Fruit fly (Drosophila melanogaster): ENCODE measurements around the gene Or67a.

The Or67a gene

dm6 chr3L:9528835-9529234 is at the start of gene Or67a:
Gene Or67a, plus strand, starts transcription at chr3L:9529067.
- TF ChIP-seq Sin3A (optimal IDR thresholded peaks at IDR 0.05) (no peak), psq (optimal IDR thresholded peaks at IDR 0.05) (no peak), h (optimal IDR thresholded peaks at IDR 0.05) (no peak), insv (optimal IDR thresholded peaks at IDR 0.05) (no peak), Myc (optimal IDR thresholded peaks at IDR 0.05) (no peak), ttk (optimal IDR thresholded peaks at IDR 0.05) (no peak)

dm6 chr3L:9487586-9487985 is 41.3 kb upstream of the Or67a start, which contains the start of gene pall:
Gene pall, minus strand, starts transcription at chr3L:9487790.
- TF ChIP-seq psq (optimal IDR thresholded peaks at IDR 0.05) (no peak), h (optimal IDR thresholded peaks at IDR 0.05) (no peak), Sin3A (optimal IDR thresholded peaks at IDR 0.05) (no peak), Myc (optimal IDR thresholded peaks at IDR 0.05) (no peak), insv (optimal IDR thresholded peaks at IDR 0.05) (no peak), ttk (optimal IDR thresholded peaks at IDR 0.05) (no peak)

- TF ChIP-seq insv (optimal IDR thresholded peaks at IDR 0.05) (no peak), ttk (optimal IDR thresholded peaks at IDR 0.05) (no peak), Sin3A (optimal IDR thresholded peaks at IDR 0.05) (no peak)
Measured at dm6 chr3L:9489133-9489532, 39.7 kb upstream of the Or67a start, which contains the start of gene CG32036. Gene CG32036, minus strand, starts transcription at chr3L:9489233.

dm6 chr3L:9489627-9490026 is 39.2 kb upstream of the Or67a start:
- no peak for TF ChIP-seq h (optimal IDR thresholded peaks at IDR 0.05)
- no peak for TF ChIP-seq psq (optimal IDR thresholded peaks at IDR 0.05)
- TF ChIP-seq ttk (optimal IDR thresholded peaks at IDR 0.05) = no peak
- no peak for TF ChIP-seq Sin3A (optimal IDR thresholded peaks at IDR 0.05)
- TF ChIP-seq insv (optimal IDR thresholded peaks at IDR 0.05) = no peak
- no peak for TF ChIP-seq Myc (optimal IDR thresholded peaks at IDR 0.05)

dm6 chr3L:9490432-9490831 is 38.4 kb upstream of the Or67a start:
- no peak for TF ChIP-seq insv (optimal IDR thresholded peaks at IDR 0.05)
- no peak for TF ChIP-seq h (optimal IDR thresholded peaks at IDR 0.05)
- TF ChIP-seq ttk (optimal IDR thresholded peaks at IDR 0.05) = no peak
- no peak for TF ChIP-seq psq (optimal IDR thresholded peaks at IDR 0.05)
- no peak for TF ChIP-seq Sin3A (optimal IDR thresholded peaks at IDR 0.05)
- TF ChIP-seq Myc (optimal IDR thresholded peaks at IDR 0.05) = no peak

dm6 chr3L:9491331-9491730 is 37.5 kb upstream of the Or67a start:
- TF ChIP-seq psq (optimal IDR thresholded peaks at IDR 0.05) = no peak
- TF ChIP-seq Sin3A (optimal IDR thresholded peaks at IDR 0.05) = no peak
- TF ChIP-seq h (optimal IDR thresholded peaks at IDR 0.05) = no peak
- no peak for TF ChIP-seq insv (optimal IDR thresholded peaks at IDR 0.05)
- no peak for TF ChIP-seq ttk (optimal IDR thresholded peaks at IDR 0.05)
- no peak for TF ChIP-seq Myc (optimal IDR thresholded peaks at IDR 0.05)

- no peak for TF ChIP-seq Myc (optimal IDR thresholded peaks at IDR 0.05)
- TF ChIP-seq ttk (optimal IDR thresholded peaks at IDR 0.05) = no peak
- TF ChIP-seq Sin3A (optimal IDR thresholded peaks at IDR 0.05) = no peak
- TF ChIP-seq insv (optimal IDR thresholded peaks at IDR 0.05) = no peak
- TF ChIP-seq h (optimal IDR thresholded peaks at IDR 0.05) = no peak
- TF ChIP-seq psq (optimal IDR thresholded peaks at IDR 0.05) = no peak
Measured at dm6 chr3L:9492115-9492514, 36.8 kb upstream of the Or67a start, which contains the start of gene CG32037. Gene CG32037, minus strand, starts transcription at chr3L:9492215.

- no peak for TF ChIP-seq ttk (optimal IDR thresholded peaks at IDR 0.05)
- no peak for TF ChIP-seq h (optimal IDR thresholded peaks at IDR 0.05)
- no peak for TF ChIP-seq Sin3A (optimal IDR thresholded peaks at IDR 0.05)
- TF ChIP-seq psq (optimal IDR thresholded peaks at IDR 0.05) = no peak
- no peak for TF ChIP-seq Myc (optimal IDR thresholded peaks at IDR 0.05)
- TF ChIP-seq insv (optimal IDR thresholded peaks at IDR 0.05) = no peak
Measured at dm6 chr3L:9497249-9497648, 31.6 kb upstream of the Or67a start.

dm6 chr3L:9497981-9498619 is 30.8 kb upstream of the Or67a start:
- TF ChIP-seq Myc (optimal IDR thresholded peaks at IDR 0.05) = no peak
- TF ChIP-seq psq (optimal IDR thresholded peaks at IDR 0.05) = no peak
- no peak for TF ChIP-seq insv (optimal IDR thresholded peaks at IDR 0.05)
- TF ChIP-seq ttk (optimal IDR thresholded peaks at IDR 0.05) = no peak
- TF ChIP-seq h (optimal IDR thresholded peaks at IDR 0.05) = no peak
- TF ChIP-seq Sin3A (optimal IDR thresholded peaks at IDR 0.05) = no peak

- TF ChIP-seq h (optimal IDR thresholded peaks at IDR 0.05) = no peak
- TF ChIP-seq Myc (optimal IDR thresholded peaks at IDR 0.05) = no peak
- TF ChIP-seq Sin3A (optimal IDR thresholded peaks at IDR 0.05) = no peak
- TF ChIP-seq psq (optimal IDR thresholded peaks at IDR 0.05) = no peak
- no peak for TF ChIP-seq ttk (optimal IDR thresholded peaks at IDR 0.05)
- TF ChIP-seq insv (optimal IDR thresholded peaks at IDR 0.05) = no peak
Measured at dm6 chr3L:9499919-9500807, 28.7 kb upstream of the Or67a start.

- TF ChIP-seq h (optimal IDR thresholded peaks at IDR 0.05) = no peak
Measured at dm6 chr3L:9501298-9501697, 27.6 kb upstream of the Or67a start.

dm6 chr3L:9502294-9502693 is 26.6 kb upstream of the Or67a start:
- TF ChIP-seq psq (optimal IDR thresholded peaks at IDR 0.05) = no peak
- no peak for TF ChIP-seq insv (optimal IDR thresholded peaks at IDR 0.05)
- no peak for TF ChIP-seq ttk (optimal IDR thresholded peaks at IDR 0.05)
- no peak for TF ChIP-seq Sin3A (optimal IDR thresholded peaks at IDR 0.05)
- TF ChIP-seq h (optimal IDR thresholded peaks at IDR 0.05) = no peak
- TF ChIP-seq Myc (optimal IDR thresholded peaks at IDR 0.05) = no peak

All from Kc167 (cell line).